Worm (Caenorhabditis elegans): ENCODE data around the gene K10C2.7.

Gene K10C2.7

DNA sequence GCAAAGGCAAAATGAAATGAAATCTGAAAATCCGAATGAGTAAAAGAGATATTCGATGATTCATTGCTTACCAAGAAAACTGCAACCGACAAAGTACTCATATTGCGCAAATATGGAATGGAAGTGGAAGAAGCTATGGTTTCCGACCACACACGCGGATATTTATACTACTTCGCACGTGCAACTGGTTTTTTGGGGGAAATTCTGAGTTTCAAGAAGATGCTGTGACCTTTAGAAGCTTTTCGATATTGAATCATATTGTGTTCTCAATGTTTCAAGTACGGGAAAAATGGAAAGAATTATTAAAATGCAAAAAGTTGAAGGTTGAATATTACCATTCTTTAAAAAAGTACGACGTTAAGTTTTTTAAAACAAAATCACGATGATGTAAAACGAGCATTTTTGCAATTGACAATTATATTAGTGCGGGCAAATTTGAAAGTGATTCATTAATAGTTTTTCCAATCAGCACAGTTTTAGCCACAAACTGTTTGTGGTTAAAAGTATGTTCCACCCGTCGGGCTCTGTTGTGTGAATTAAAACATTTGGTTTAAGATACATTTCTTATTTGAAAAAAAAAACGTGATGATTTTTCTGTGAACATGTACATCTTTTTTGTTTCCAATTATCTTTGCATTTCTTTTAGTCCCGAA lies 7.7 kb upstream of the K10C2.7 start, which contains the start of the genes grl-6 and K10C2.6:
Gene grl-6, minus strand, starts transcription at position 101 of the 653 bp plus-strand sequence.
Gene K10C2.6, plus strand, starts transcription at position 603 of the 653 bp plus-strand sequence.
- TF ChIP-seq rec-8 (tag; optimal IDR thresholded peaks at IDR 0.05) (no peak), sptf-2 (GFP tag; optimal IDR thresholded peaks at IDR 0.05) (no peak), let-526 (GFP tag; IDR thresholded peaks at IDR 0.05) (no peak), B0336.3 (GFP tag; IDR thresholded peaks at IDR 0.05) (no peak), egrh-3 (GFP tag; IDR thresholded peaks at IDR 0.05) (no peak), nfyb-1 (GFP tag; IDR thresholded peaks at IDR 0.05) (no peak)

DNA sequence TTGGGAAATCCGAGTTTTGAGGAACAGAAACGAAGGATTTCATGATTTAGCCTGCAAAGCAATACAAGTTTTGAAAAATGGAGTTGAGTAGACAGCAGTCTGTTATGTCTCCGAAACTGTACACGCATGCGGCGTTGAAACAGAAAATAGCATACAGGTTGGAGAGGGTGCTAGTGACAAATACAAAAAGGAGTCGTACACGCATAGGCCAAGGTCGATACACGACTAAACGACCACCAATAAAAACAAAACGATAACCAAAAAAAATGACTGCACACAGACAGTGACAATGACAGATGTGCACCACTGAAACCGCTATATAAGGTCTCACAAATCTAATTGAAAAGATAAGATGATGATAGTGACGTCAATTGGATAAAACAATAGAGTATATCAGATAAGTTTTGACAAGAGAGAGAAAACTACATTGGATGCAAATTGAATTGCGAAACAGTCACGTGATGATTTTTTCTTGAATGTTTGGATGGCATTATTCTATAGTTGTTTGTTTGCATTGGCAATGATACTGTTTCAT lies 5.7 kb upstream of the K10C2.7 start, which contains the start of gene fah-1:
Gene fah-1, minus strand, starts transcription at position 51 of the 535 bp plus-strand sequence.
- no peak for TF ChIP-seq sdz-38 (tag; optimal IDR thresholded peaks at IDR 0.05)
- no peak for TF ChIP-seq zfh-2 (GFP tag; conservative IDR thresholded peaks at IDR 0.05)
- TF ChIP-seq efl-1 (GFP tag; optimal IDR thresholded peaks at IDR 0.05): no peak
- 0 out of 2 replicates have a peak, but pooled peaks have one; percentile 28 for TF ChIP-seq B0336.3 (GFP tag; IDR thresholded peaks at IDR 0.05)
- TF ChIP-seq sptf-2 (GFP tag; optimal IDR thresholded peaks at IDR 0.05): no peak
- TF ChIP-seq lag-1 (GFP tag; IDR thresholded peaks at IDR 0.05): no peak
- TF ChIP-seq F22D6.2 (tag; optimal IDR thresholded peaks at IDR 0.05): no peak
- TF ChIP-seq B0019.2 (GFP tag; conservative IDR thresholded peaks at IDR 0.05): no peak
- no peak for TF ChIP-seq lin-54 (GFP tag; optimal IDR thresholded peaks at IDR 0.05)
- no peak for TF ChIP-seq nhr-120 (GFP tag; IDR thresholded peaks at IDR 0.05)
- no peak for TF ChIP-seq Y56A3A.18 (GFP tag; IDR thresholded peaks at IDR 0.05)
- no peak for TF ChIP-seq ceh-79 (tag; optimal IDR thresholded peaks at IDR 0.05)
- TF ChIP-seq tbx-9 (tag; optimal IDR thresholded peaks at IDR 0.05; ENCODE audit: borderline replicate concordance): no peak
- TF ChIP-seq let-526 (GFP tag; IDR thresholded peaks at IDR 0.05): no peak
- no peak for TF ChIP-seq mel-28 (tag; optimal IDR thresholded peaks at IDR 0.05; ENCODE audit: borderline replicate concordance)
- TF ChIP-seq aptf-3 (GFP tag; IDR thresholded peaks at IDR 0.05): no peak
- no peak for TF ChIP-seq ets-4 (GFP tag; optimal IDR thresholded peaks at IDR 0.05)
- no peak for TF ChIP-seq chd-7 (tag; optimal IDR thresholded peaks at IDR 0.05)
- TF ChIP-seq nfya-2 (GFP tag; IDR thresholded peaks at IDR 0.05): 0 out of 2 replicates have a peak, but pooled peaks have one; percentile 50
- no peak for TF ChIP-seq ceh-100 (GFP tag; IDR thresholded peaks at IDR 0.05)
- TF ChIP-seq athp-1 (tag; optimal IDR thresholded peaks at IDR 0.05): no peak
- no peak for TF ChIP-seq lsy-27 (tag; optimal IDR thresholded peaks at IDR 0.05; ENCODE audit: borderline replicate concordance, insufficient read depth)
- no peak for TF ChIP-seq ama-1 (optimal IDR thresholded peaks at IDR 0.05)
- no peak for TF ChIP-seq ama-1 (GFP tag; optimal IDR thresholded peaks at IDR 0.05)
- peak; percentile 39 for TF ChIP-seq somi-1 (GFP tag; optimal IDR thresholded peaks at IDR 0.05)
- no peak for TF ChIP-seq F55B11.4 (tag; optimal IDR thresholded peaks at IDR 0.05; ENCODE audit: borderline replicate concordance, insufficient read depth)
- TF ChIP-seq tbp1 (GFP tag; optimal IDR thresholded peaks at IDR 0.05): no peak
- no peak for TF ChIP-seq snpc-1.1 (tag; optimal IDR thresholded peaks at IDR 0.05; ENCODE audit: insufficient read depth)
- TF ChIP-seq B0035.1 (tag; optimal IDR thresholded peaks at IDR 0.05): no peak
- TF ChIP-seq dpl-1 (GFP tag; optimal IDR thresholded peaks at IDR 0.05): no peak
- no peak for TF ChIP-seq ceh-27 (GFP tag; optimal IDR thresholded peaks at IDR 0.05)
- no peak for TF ChIP-seq attf-6 (GFP tag; IDR thresholded peaks at IDR 0.05)
- no peak for TF ChIP-seq lin-26 (GFP tag; IDR thresholded peaks at IDR 0.05)
- TF ChIP-seq bed-2 (GFP tag; IDR thresholded peaks at IDR 0.05): no peak
- no peak for TF ChIP-seq rcor-1 (GFP tag; IDR thresholded peaks at IDR 0.05)
- TF ChIP-seq lir-1 (GFP tag; conservative IDR thresholded peaks at IDR 0.05): no peak
- TF ChIP-seq ceh-40 (GFP tag; IDR thresholded peaks at IDR 0.05): no peak
- TF ChIP-seq gei-17 (GFP tag; optimal IDR thresholded peaks at IDR 0.05): peak; percentile 34
- TF ChIP-seq mcd-1 (GFP tag; IDR thresholded peaks at IDR 0.05): no peak
- TF ChIP-seq atf-7 (tag; optimal IDR thresholded peaks at IDR 0.05): peak; percentile 46
- no peak for TF ChIP-seq akir-1 (GFP tag; optimal IDR thresholded peaks at IDR 0.05)
- peak; percentile 10 for TF ChIP-seq attf-5 (GFP tag; optimal IDR thresholded peaks at IDR 0.05)
